Fruit fly (Drosophila melanogaster) whole organism, larva: ENCODE results near the gene CG6678.

Source experiments
- noc ChIP-seq: fragments of 200-800 bp; sonication (Bioruptor generic); optimal IDR thresholded peaks from 3 replicates; lab custom pipeline; 2019; ENCODE audit warnings: missing biosample characterization, mild to moderate bottlenecking, missing genetic modification characterization, moderate library complexity

The CG6678 gene

dm6 chr3R:21888696-21889602, 2.1 kb downstream of the CG6678 start, which contains the start of gene CG43844:
Gene CG43844, plus strand, starts transcription at chr3R:21889539.
- TF ChIP-seq noc (tag; lab: Kevin White, UChicago): peak; percentile 31

DNA sequence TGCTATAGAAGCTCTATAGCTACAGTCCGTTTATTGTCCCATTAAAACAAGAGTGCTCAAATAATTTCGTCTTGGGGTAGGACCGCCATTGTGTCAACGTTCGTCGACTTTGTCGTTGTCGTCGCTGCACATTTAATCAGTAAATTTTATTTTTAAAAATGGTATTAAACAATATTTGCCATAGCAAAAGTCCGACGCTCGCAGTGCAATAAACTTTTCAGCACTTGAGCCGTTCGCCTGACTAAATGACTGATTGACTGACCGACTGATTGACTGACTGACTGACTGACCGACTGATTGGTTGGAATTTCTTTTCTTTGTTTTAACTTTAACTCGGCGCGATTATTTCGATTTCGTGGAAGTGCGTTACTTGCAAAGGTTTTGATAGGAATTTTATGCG, 3.1 kb downstream of the CG6678 start:
- no peak for TF ChIP-seq noc (tag; lab: Kevin White, UChicago)

DNA sequence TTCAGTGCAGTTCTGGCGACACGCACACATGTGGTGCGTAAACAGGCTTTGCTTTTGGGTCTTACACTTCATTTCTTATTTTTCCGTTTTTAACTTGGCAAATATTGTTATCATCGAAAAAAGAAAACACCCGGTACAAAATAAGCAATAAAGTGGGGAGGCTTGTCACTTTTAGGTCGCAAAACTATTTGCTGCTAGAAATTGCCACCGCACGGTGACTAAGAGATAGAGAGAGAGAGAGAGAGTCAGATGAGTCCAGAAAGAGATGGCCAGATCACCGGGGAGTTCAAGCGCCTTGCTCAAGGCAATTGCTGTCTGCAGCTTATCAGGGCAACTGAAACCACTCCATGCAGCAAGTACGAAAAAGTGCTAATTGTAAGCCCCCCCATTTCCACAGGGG, 3.9 kb downstream of the CG6678 start:
- no peak for TF ChIP-seq noc (tag; lab: Kevin White, UChicago)

DNA sequence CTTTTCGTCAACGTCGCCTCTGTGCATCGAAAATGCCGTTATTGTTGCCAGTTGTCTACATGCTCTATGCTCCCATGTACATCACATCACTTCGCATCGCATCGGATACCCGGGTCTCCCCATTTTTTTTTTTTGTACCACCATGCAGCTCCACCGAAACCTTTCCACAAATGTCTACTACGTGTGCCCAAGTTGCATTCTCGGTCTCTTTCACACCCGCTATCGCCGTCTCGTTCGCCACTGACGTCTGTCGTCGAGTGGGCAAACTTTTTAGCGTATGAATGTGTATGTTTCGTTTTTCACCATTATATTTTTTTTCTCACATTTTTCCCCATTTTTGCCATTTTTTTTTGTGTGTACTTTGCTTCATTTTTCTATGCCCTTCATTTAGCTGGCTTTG, 5.6 kb downstream of the CG6678 start:
- TF ChIP-seq noc (tag; lab: Kevin White, UChicago): no peak

- no peak for TF ChIP-seq noc (tag; lab: Kevin White, UChicago)
These were observed 7.1 kb downstream of the CG6678 start for dm6 chr3R:21893929-21894328.

DNA sequence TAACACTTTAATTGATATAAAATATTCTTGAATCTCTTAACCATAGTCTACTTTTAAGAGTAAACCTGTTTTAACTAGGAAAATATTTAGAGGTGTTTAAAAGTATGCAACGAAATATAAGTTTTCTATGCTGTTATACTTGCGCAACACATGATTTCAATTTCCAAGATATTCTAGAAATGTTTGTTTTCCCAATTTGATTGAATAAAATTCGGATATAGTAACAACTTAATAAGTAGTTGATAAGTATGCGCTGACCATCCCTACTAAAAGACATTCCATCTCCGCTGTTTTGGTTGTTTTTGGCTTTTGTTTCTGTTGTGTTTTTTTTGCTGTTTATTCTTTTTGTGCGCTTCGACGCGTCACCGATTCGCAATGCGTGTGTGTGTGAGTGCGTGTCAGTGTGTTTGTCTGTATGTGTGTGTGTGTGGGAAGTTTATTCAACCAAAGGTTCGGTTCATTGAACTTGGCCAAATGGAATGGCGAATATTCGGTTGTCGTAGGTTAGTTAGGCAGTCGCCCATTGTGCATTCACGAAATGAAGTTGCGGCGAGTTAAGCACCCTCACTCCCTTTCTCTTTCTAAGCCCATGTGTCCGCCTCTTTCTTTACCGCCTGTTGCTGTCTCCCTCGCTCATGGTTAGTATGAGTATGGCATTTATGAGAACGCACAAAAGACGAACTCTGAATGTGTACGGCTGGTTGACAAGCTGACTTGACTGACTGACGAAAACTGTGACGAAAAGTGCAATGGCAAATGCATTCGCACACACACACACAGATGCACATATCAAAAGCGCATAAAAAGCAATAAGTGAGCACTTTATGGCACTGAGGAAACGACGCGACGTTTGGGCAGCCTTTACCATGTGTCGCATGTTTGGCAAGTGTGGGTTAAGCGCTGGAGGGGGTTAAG, 9.4 kb downstream of the CG6678 start:
- TF ChIP-seq noc (tag; lab: Kevin White, UChicago): peak; percentile 25

- no peak for TF ChIP-seq noc (tag; lab: Kevin White, UChicago)
These were observed 10.7 kb downstream of the CG6678 start for dm6 chr3R:21897565-21897964.

DNA sequence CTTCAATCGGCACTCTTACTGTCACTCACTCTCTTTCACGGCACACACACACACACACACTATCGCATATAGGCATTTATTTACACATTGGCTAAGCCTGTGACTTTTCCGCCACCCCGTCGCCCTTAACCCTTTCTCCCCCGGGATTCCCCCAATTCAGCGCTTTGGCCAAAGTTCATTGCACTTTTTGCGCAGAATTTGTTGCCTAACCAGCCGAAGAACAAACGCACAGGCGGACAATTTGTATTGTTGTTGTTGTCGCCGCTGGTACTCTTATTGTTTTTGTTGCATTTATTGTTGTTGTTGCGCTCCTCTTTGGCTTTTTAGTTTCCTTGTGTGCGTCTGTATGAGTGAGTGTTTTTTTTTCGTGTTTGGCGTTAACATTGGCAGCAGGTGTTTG, 11.9 kb downstream of the CG6678 start:
- TF ChIP-seq noc (tag; lab: Kevin White, UChicago): no peak

DNA sequence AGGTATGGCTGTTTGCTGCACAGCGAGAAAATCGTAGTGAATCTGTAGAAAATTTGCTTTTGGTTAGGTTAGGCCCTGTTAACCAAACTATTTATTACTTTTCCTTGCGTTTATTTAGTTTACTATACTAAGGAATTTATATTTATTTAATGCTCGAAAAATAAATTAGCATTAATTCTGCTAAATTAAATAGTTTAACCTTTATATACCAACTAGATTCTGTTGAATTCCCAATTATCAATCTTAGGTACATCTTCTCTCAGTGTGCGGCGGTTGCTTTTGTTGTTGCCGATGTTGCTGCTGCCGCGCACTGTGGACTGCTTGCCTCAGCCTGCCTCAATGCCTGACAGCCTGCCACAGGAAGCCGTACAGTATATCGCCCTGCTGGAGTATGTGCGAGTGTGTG, 12.3 kb downstream of the CG6678 start:
- TF ChIP-seq noc (tag; lab: Kevin White, UChicago): no peak

dm6 chr3R:21904345-21904744, 17.5 kb downstream of the CG6678 start:
- TF ChIP-seq noc (tag; lab: Kevin White, UChicago): no peak

- TF ChIP-seq noc (tag; lab: Kevin White, UChicago): no peak
These were observed 18.8 kb downstream of the CG6678 start for dm6 chr3R:21905615-21906014.

- no peak for TF ChIP-seq noc (tag; lab: Kevin White, UChicago)
These were observed 20.0 kb downstream of the CG6678 start for dm6 chr3R:21906867-21907266.

- no peak for TF ChIP-seq noc (tag; lab: Kevin White, UChicago)
These were observed 24.7 kb downstream of the CG6678 start, which contains the start of gene Qsox3 for dm6 chr3R:21911516-21911915. Gene Qsox3, plus strand, starts transcription at chr3R:21911816.

DNA sequence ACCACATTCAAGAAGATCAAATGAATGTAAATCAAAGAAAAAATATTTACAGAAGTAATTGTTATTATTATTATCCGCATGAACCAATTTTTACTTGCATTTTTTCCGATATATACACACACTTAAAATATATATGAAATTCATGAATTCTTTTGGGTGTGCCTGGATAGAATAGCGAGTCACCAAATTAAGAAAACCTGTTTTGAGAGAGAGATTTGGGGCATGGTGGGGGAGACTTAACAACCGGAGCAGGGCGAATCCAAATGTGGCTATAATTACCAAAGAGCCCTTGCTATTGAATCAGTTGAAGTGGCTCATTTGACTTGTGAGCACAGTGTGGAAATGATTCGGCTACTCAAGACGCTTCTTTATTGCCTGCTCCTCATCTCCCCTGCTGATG, 26.6 kb downstream of the CG6678 start, which contains the start of gene Qsox2:
Gene Qsox2, plus strand, starts transcription at position 301 of the 400 bp plus-strand sequence.
- no peak for TF ChIP-seq noc (tag; lab: Kevin White, UChicago)

DNA sequence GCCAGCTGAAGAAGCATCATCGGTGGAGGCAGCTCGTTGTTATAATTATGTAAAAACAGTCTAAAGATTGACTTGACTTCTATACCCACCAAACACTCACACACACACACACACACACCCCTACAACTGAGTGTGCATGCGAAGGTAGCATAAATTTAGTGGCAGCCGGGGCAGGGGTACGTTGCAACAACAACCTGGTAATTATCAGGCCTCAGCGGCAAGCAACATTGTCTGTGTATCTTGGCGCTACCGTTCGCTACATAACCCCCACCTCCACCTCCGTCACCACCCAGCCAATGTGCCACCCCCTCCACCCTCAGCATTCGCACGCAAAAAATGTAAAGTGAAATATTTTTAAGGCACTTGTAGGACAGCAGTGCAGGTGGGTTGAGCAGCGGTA, 30.2 kb downstream of the CG6678 start:
- no peak for TF ChIP-seq noc (tag; lab: Kevin White, UChicago)

dm6 chr3R:21920495-21920894, 33.7 kb downstream of the CG6678 start:
- TF ChIP-seq noc (tag; lab: Kevin White, UChicago): no peak
